Worm (Caenorhabditis elegans) whole organism, mixed stage, embryonic: ENCODE measurements around the gene srlf-29.

Experiments used
- M03D4.4 ChIP-seq: sonication (generic microtip); optimal IDR thresholded peaks from 2 replicates; lab custom pipeline; 2017; ENCODE audit warnings: mild to moderate bottlenecking, missing genetic modification characterization, missing compliant biosample characterization
- blmp-1 ChIP-seq: fragments of 150-350 bp; optimal IDR thresholded peaks from 2 replicates; lab custom pipeline; 2014; ENCODE audit warnings: missing biosample characterization, missing genetic modification characterization
- drap-1 ChIP-seq: fragments of 200-800 bp; sonication (Bioruptor generic); optimal IDR thresholded peaks from 3 replicates; lab custom pipeline; 2018; ENCODE audit warnings: mild to moderate bottlenecking, missing genetic modification characterization, missing compliant biosample characterization
- elt-1 ChIP-seq: sonication (generic microtip); optimal IDR thresholded peaks from 2 replicates; lab custom pipeline; 2017; ENCODE audit warnings: missing genetic modification characterization, mild to moderate bottlenecking, missing compliant biosample characterization, antibody characterized with exemption, moderate library complexity, borderline replicate concordance; ENCODE audit not compliant: insufficient read depth
- lin-13 ChIP-seq: fragments of 150-350 bp; optimal IDR thresholded peaks from 2 replicates; lab custom pipeline; 2014; ENCODE audit warnings: missing biosample characterization, missing genetic modification characterization
- lsy-2 ChIP-seq: fragments of 150-350 bp; optimal IDR thresholded peaks from 2 replicates; lab custom pipeline; 2014; ENCODE audit warnings: missing biosample characterization, missing genetic modification characterization
- mab-5 ChIP-seq: fragments of 150-350 bp; optimal IDR thresholded peaks from 2 replicates; lab custom pipeline; 2014; ENCODE audit warnings: missing biosample characterization, missing genetic modification characterization
- mep-1 ChIP-seq: fragments of 150-350 bp; optimal IDR thresholded peaks from 2 replicates; lab custom pipeline; 2017; ENCODE audit warnings: missing biosample characterization, missing genetic modification reagents, missing genetic modification characterization, inconsistent platforms
- nhr-2 ChIP-seq: fragments of 150-350 bp; optimal IDR thresholded peaks from 2 replicates; lab custom pipeline; 2014; ENCODE audit warnings: missing biosample characterization, missing genetic modification characterization
- nhr-28 ChIP-seq: fragments of 150-350 bp; optimal IDR thresholded peaks from 2 replicates; lab custom pipeline; 2014; ENCODE audit warnings: missing biosample characterization, missing genetic modification characterization
- snpc-4 ChIP-seq: fragments of 150-350 bp; optimal IDR thresholded peaks from 2 replicates; lab custom pipeline; 2014; ENCODE audit warnings: missing biosample characterization, missing genetic modification characterization
- unc-39 ChIP-seq: fragments of 150-350 bp; optimal IDR thresholded peaks from 2 replicates; lab custom pipeline; 2014; ENCODE audit warnings: missing biosample characterization, missing genetic modification characterization
- unc-62 ChIP-seq: fragments of 150-350 bp; optimal IDR thresholded peaks from 2 replicates; lab custom pipeline; 2014; ENCODE audit warnings: missing biosample characterization, missing genetic modification reagents, missing genetic modification characterization

DNA sequence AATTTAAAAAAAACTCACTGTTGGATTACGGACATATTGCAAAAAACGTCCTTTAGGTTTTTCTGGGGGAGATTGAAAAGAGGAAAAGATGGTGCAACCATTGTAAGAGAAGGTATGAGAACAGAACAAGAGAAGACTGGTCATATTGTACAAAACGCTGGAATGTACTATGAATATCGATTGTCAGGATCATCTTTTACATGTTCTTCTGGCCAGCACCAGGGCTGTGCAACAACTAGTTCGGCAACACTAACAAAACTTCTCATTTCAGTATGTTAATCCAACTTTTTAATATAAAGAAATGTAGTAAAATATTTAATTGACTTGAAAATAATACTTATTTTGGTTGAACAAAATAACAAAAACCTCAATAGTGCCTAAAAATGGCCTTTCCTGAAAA, 37.2 kb downstream of the srlf-29 start, which contains the start of gene fbxb-47:
- no peak for TF ChIP-seq M03D4.4 (tag; lab: Kevin White, UChicago)
- no peak for TF ChIP-seq mep-1
- no peak for TF ChIP-seq blmp-1 (tag; lab: Kevin White, UChicago)
- TF ChIP-seq nhr-2 (tag; lab: Kevin White, UChicago) = no peak
- no peak for TF ChIP-seq lin-13 (tag; lab: Kevin White, UChicago)
- TF ChIP-seq snpc-4 (tag; lab: Kevin White, UChicago) = no peak
- TF ChIP-seq nhr-28 (tag; lab: Kevin White, UChicago) = no peak
- TF ChIP-seq lsy-2 (tag; lab: Kevin White, UChicago) = no peak
- no peak for TF ChIP-seq mab-5
- no peak for TF ChIP-seq elt-1 (tag; lab: Kevin White, UChicago)
- TF ChIP-seq unc-62 (GFP tag; lab: Kevin White, UChicago) = no peak
- TF ChIP-seq unc-39 = no peak
- TF ChIP-seq drap-1 (GFP tag; lab: Kevin White, UChicago) = no peak
